Fruit fly (Drosophila melanogaster) whole organism, embryonic: Measurements from ENCODE around the gene UQCR-C2.

Experiments used
- Ada2b ChIP-seq: fragments of 200-800 bp; sonication (Bioruptor generic); IDR thresholded peaks from 2 replicates; pipeline ENCODE4 v1.3.6; 2022; ENCODE audit warnings: missing biosample characterization, missing genetic modification characterization
- Antp ChIP-seq: fragments of 200-800 bp; sonication (Bioruptor generic); optimal IDR thresholded peaks from 3 replicates; lab custom pipeline; 2016; ENCODE audit warnings: missing biosample characterization, missing genetic modification characterization
- Awh ChIP-seq: fragments of 200-800 bp; sonication (Bioruptor generic); IDR thresholded peaks from 2 replicates; pipeline ENCODE4, ENCODE4 v1.3.6; 2022; ENCODE audit warnings: missing biosample characterization, missing genetic modification characterization
- B-H1 ChIP-seq: fragments of 200-800 bp; sonication (Bioruptor generic); IDR thresholded peaks from 3 replicates; pipeline ENCODE4 v1.3.6; 2022; ENCODE audit warnings: missing biosample characterization, missing genetic modification characterization
- Blimp-1 ChIP-seq: fragments of 200-800 bp; sonication (Bioruptor generic); optimal IDR thresholded peaks from 3 replicates; lab custom pipeline; 2018; ENCODE audit warnings: missing biosample characterization, missing genetic modification characterization, mild to moderate bottlenecking, moderate library complexity, missing genetic modification reagents
- Bteb2 ChIP-seq: fragments of 200-800 bp; sonication (Bioruptor generic); optimal IDR thresholded peaks from 2 replicates; lab custom pipeline; 2016; ENCODE audit warnings: missing biosample characterization, missing genetic modification characterization
- CG10462 ChIP-seq: fragments of 200-800 bp; sonication (Bioruptor generic); optimal IDR thresholded peaks from 2 replicates; lab custom pipeline; 2016; ENCODE audit warnings: missing biosample characterization, missing genetic modification characterization
- CG10654 ChIP-seq: fragments of 200-800 bp; sonication (Bioruptor generic); optimal IDR thresholded peaks from 2 replicates; lab custom pipeline; 2016; ENCODE audit warnings: missing biosample characterization, missing genetic modification characterization
- CG11696 ChIP-seq: fragments of 200-800 bp; sonication (Bioruptor generic); IDR thresholded peaks from 2 replicates; pipeline ENCODE4 v1.3.6; 2022; ENCODE audit warnings: missing biosample characterization, missing genetic modification characterization
- CG15011 ChIP-seq: fragments of 200-800 bp; sonication (Bioruptor generic); optimal IDR thresholded peaks from 3 replicates; lab custom pipeline; 2018; ENCODE audit warnings: missing biosample characterization, mild to moderate bottlenecking, missing genetic modification characterization
- CG17612 ChIP-seq: fragments of 200-800 bp; sonication (Bioruptor generic); IDR thresholded peaks from 2 replicates; pipeline ENCODE4 v1.3.6; 2022; ENCODE audit warnings: missing biosample characterization, missing genetic modification characterization
- CG2678 ChIP-seq: fragments of 200-800 bp; sonication (Bioruptor generic); optimal IDR thresholded peaks from 3 replicates; lab custom pipeline; 2019; ENCODE audit warnings: missing biosample characterization, mild to moderate bottlenecking, missing genetic modification characterization, moderate library complexity
- CG34422 ChIP-seq: fragments of 200-800 bp; sonication (Bioruptor generic); IDR thresholded peaks from 3 replicates; pipeline ENCODE4 v1.3.6; 2022; ENCODE audit warnings: missing biosample characterization, missing genetic modification characterization
- CG3995 ChIP-seq: fragments of 200-800 bp; sonication (Bioruptor generic); optimal IDR thresholded peaks from 3 replicates; lab custom pipeline; 2016; ENCODE audit warnings: missing biosample characterization, missing genetic modification characterization
- CG43689 ChIP-seq: fragments of 200-800 bp; sonication (Bioruptor generic); IDR thresholded peaks from 2 replicates; pipeline ENCODE4 v1.3.6; 2022; ENCODE audit warnings: missing biosample characterization, missing genetic modification characterization
- CG4424 ChIP-seq: fragments of 200-800 bp; sonication (Bioruptor generic); optimal IDR thresholded peaks from 3 replicates; lab custom pipeline; 2016; ENCODE audit warnings: missing biosample characterization, missing genetic modification characterization
- CG5245 ChIP-seq: fragments of 200-800 bp; sonication (Bioruptor generic); optimal IDR thresholded peaks from 3 replicates; lab custom pipeline; 2016; ENCODE audit warnings: missing biosample characterization, missing genetic modification characterization
- CG7556 ChIP-seq: fragments of 200-800 bp; sonication (Bioruptor generic); optimal IDR thresholded peaks from 2 replicates; lab custom pipeline; 2017; ENCODE audit warnings: missing biosample characterization, mild to moderate bottlenecking, missing genetic modification characterization
- CG8089 ChIP-seq: fragments of 200-800 bp; sonication (Bioruptor generic); optimal IDR thresholded peaks from 3 replicates; lab custom pipeline; 2016; ENCODE audit warnings: missing biosample characterization, missing genetic modification characterization
- CG8388 ChIP-seq: fragments of 200-800 bp; sonication (Bioruptor generic); optimal IDR thresholded peaks from 2 replicates; lab custom pipeline; 2019; ENCODE audit warnings: missing biosample characterization, mild to moderate bottlenecking, missing genetic modification characterization, moderate library complexity
- CG8765 ChIP-seq: fragments of 200-800 bp; sonication (Bioruptor generic); IDR thresholded peaks from 2 replicates; pipeline ENCODE4 v1.3.6; 2022; ENCODE audit warnings: missing biosample characterization, missing genetic modification characterization
- CG9215 ChIP-seq: fragments of 200-800 bp; sonication (Bioruptor generic); IDR thresholded peaks from 2 replicates; pipeline ENCODE4 v1.3.6; 2022; ENCODE audit warnings: missing biosample characterization, missing genetic modification characterization
- CG9797 ChIP-seq: fragments of 200-800 bp; sonication (Bioruptor generic); optimal IDR thresholded peaks from 3 replicates; lab custom pipeline; 2018; ENCODE audit warnings: missing biosample characterization, mild to moderate bottlenecking, missing genetic modification characterization
- CHES-1-like ChIP-seq: fragments of 200-800 bp; sonication (Bioruptor generic); optimal IDR thresholded peaks from 2 replicates; lab custom pipeline; 2016; ENCODE audit warnings: missing biosample characterization, missing genetic modification characterization
- CTCF ChIP-seq: fragments of 200-800 bp; sonication (Bioruptor generic); optimal IDR thresholded peaks from 2 replicates; lab custom pipeline; 2017; ENCODE audit warnings: missing biosample characterization, mild to moderate bottlenecking, missing genetic modification characterization, moderate library complexity
- D19B ChIP-seq: fragments of 200-800 bp; sonication (Bioruptor generic); optimal IDR thresholded peaks from 2 replicates; lab custom pipeline; 2017; ENCODE audit warnings: missing biosample characterization, mild to moderate bottlenecking, missing genetic modification characterization
- Dek ChIP-seq: fragments of 200-800 bp; sonication (Bioruptor generic); optimal IDR thresholded peaks from 3 replicates; lab custom pipeline; 2019; ENCODE audit warnings: missing biosample characterization, mild to moderate bottlenecking, missing genetic modification characterization, moderate library complexity
- Doc3 ChIP-seq: fragments of 200-800 bp; sonication (Bioruptor generic); IDR thresholded peaks from 3 replicates; pipeline ENCODE4 v1.3.6; 2022; ENCODE audit warnings: missing biosample characterization, missing genetic modification characterization; ENCODE audit not compliant: partially characterized antibody
- Fer1 ChIP-seq: fragments of 200-800 bp; sonication (Bioruptor generic); optimal IDR thresholded peaks from 2 replicates; lab custom pipeline; 2017; ENCODE audit warnings: missing biosample characterization, mild to moderate bottlenecking, missing genetic modification characterization
- HLH3B ChIP-seq: fragments of 200-800 bp; sonication (Bioruptor generic); IDR thresholded peaks from 2 replicates; pipeline ENCODE4 v1.3.6; 2022; ENCODE audit warnings: missing biosample characterization, missing genetic modification characterization
- NC2β ChIP-seq: fragments of 200-800 bp; sonication (Bioruptor generic); optimal IDR thresholded peaks from 2 replicates; lab custom pipeline; 2016; ENCODE audit warnings: missing biosample characterization, missing genetic modification characterization
- Side ChIP-seq: fragments of 200-800 bp; sonication (Bioruptor generic); optimal IDR thresholded peaks from 2 replicates; lab custom pipeline; 2016; ENCODE audit warnings: missing biosample characterization, missing genetic modification characterization
- amos ChIP-seq: fragments of 200-800 bp; sonication (Bioruptor generic); IDR thresholded peaks from 2 replicates; pipeline ENCODE4 v1.3.6; 2022; ENCODE audit warnings: missing biosample characterization, missing genetic modification characterization; ENCODE audit not compliant: partially characterized antibody
- bcd ChIP-seq: fragments of 200-800 bp; sonication (Bioruptor generic); optimal IDR thresholded peaks from 2 replicates; lab custom pipeline; 2017; ENCODE audit warnings: missing biosample characterization, mild to moderate bottlenecking, missing genetic modification characterization
- bigmax ChIP-seq: fragments of 200-800 bp; sonication (Bioruptor generic); optimal IDR thresholded peaks from 2 replicates; lab custom pipeline; 2018; ENCODE audit warnings: missing biosample characterization, mild to moderate bottlenecking, missing genetic modification characterization
- cad ChIP-seq: fragments of >200 bp; optimal IDR thresholded peaks from 2 replicates; lab custom pipeline; 2017; ENCODE audit warnings: missing biosample characterization, missing genetic modification characterization
- cas ChIP-seq: fragments of 200-800 bp; sonication (Bioruptor generic); IDR thresholded peaks from 2 replicates; pipeline ENCODE4 v1.3.6; 2022; ENCODE audit warnings: missing biosample characterization, missing genetic modification characterization
- cato ChIP-seq: fragments of 200-800 bp; sonication (Bioruptor generic); optimal IDR thresholded peaks from 2 replicates; lab custom pipeline; 2016; ENCODE audit warnings: missing biosample characterization, missing genetic modification characterization, borderline replicate concordance
- dati ChIP-seq: fragments of 200-800 bp; sonication (Bioruptor generic); IDR thresholded peaks from 2 replicates; pipeline ENCODE4 v1.3.6; 2022; ENCODE audit warnings: missing biosample characterization, missing genetic modification characterization
- fd102C ChIP-seq: fragments of 200-800 bp; sonication (Bioruptor generic); optimal IDR thresholded peaks from 2 replicates; lab custom pipeline; 2018; ENCODE audit warnings: missing biosample characterization, mild to moderate bottlenecking, missing genetic modification characterization, moderate library complexity
- gcm2 ChIP-seq: fragments of 200-800 bp; sonication (Bioruptor generic); optimal IDR thresholded peaks from 2 replicates; lab custom pipeline; 2016; ENCODE audit warnings: missing biosample characterization, missing genetic modification characterization
- h ChIP-seq: fragments of >200 bp; optimal IDR thresholded peaks from 2 replicates; lab custom pipeline; 2017
- kni ChIP-seq: fragments of 200-800 bp; sonication (Bioruptor generic); optimal IDR thresholded peaks from 3 replicates; lab custom pipeline; 2017; ENCODE audit warnings: mild to moderate bottlenecking, missing biosample characterization, missing genetic modification reagents, missing genetic modification characterization
- oc ChIP-seq: fragments of 200-800 bp; sonication (Bioruptor generic); optimal IDR thresholded peaks from 2 replicates; lab custom pipeline; 2018; ENCODE audit warnings: missing biosample characterization, mild to moderate bottlenecking, missing genetic modification characterization, moderate library complexity
- otp ChIP-seq: fragments of 200-800 bp; sonication (Bioruptor generic); IDR thresholded peaks from 3 replicates; pipeline ENCODE4, ENCODE4 v1.3.6; 2022; ENCODE audit warnings: missing biosample characterization, missing genetic modification characterization
- pros ChIP-seq: fragments of 200-800 bp; sonication (Bioruptor generic); optimal IDR thresholded peaks from 3 replicates; lab custom pipeline; 2019; ENCODE audit warnings: missing biosample characterization, mild to moderate bottlenecking, missing genetic modification characterization, moderate library complexity
- psq ChIP-seq: fragments of 200-800 bp; sonication (Bioruptor generic); optimal IDR thresholded peaks from 2 replicates; lab custom pipeline; 2017; ENCODE audit warnings: missing biosample characterization, missing genetic modification characterization
- salm ChIP-seq: fragments of 200-800 bp; sonication (Bioruptor generic); optimal IDR thresholded peaks from 2 replicates; lab custom pipeline; 2018; ENCODE audit warnings: missing biosample characterization, mild to moderate bottlenecking, missing genetic modification characterization
- sens ChIP-seq: fragments of 200-800 bp; sonication (Bioruptor generic); peaks from one replicate; lab custom pipeline; 2016; ENCODE audit warnings: missing biosample characterization, missing genetic modification characterization
- stc ChIP-seq: fragments of 200-800 bp; sonication (Bioruptor generic); IDR thresholded peaks from 2 replicates; pipeline ENCODE4 v1.3.6; 2022; ENCODE audit warnings: missing biosample characterization, missing genetic modification characterization
- sug ChIP-seq: fragments of 200-800 bp; optimal IDR thresholded peaks from 2 replicates; lab custom pipeline; 2019; ENCODE audit warnings: missing biosample characterization, mild to moderate bottlenecking, missing genetic modification characterization, moderate library complexity
- ttk ChIP-seq: fragments of 200-800 bp; sonication (Bioruptor generic); IDR thresholded peaks from 2 replicates; pipeline ENCODE4 v2.1.2; 2022; ENCODE audit warnings: missing biosample characterization, missing genetic modification characterization
- tup ChIP-seq: fragments of 200-800 bp; sonication (Bioruptor generic); optimal IDR thresholded peaks from 2 replicates; lab custom pipeline; 2016; ENCODE audit warnings: missing biosample characterization, mild to moderate bottlenecking, missing genetic modification characterization, moderate library complexity

UQCR-C2 gene

DNA sequence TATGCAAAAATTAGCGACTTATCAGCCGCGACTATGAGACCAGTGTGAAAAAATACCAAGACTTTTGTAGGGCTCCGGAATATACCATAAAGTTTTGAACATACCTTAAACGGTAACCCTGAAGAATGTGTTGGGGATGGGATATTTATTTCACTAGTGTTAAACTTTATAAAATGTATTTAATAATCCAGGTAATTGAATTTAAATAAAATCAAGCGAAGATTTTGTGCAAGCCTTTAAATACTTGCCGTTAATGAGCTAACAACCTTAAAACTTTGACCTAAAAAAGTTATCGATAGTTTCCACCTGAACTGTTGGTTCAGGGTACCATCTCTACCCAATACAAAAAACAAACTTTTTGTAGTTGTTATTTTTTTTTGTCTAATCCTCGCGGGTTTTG, 28.2 kb downstream of the UQCR-C2 start, which contains the start of gene CG4101 (continued):
- TF ChIP-seq CG7556: peak; percentile 53
- peak; percentile 65 for TF ChIP-seq CG8765
- TF ChIP-seq Ada2b (GFP tag; lab: Robert Waterston, UW): peak; percentile 70
- TF ChIP-seq CG5245: peak; percentile 55
- TF ChIP-seq Bteb2 (GFP tag; lab: Kevin White, UChicago): peak; percentile 57
- peak; percentile 68 for TF ChIP-seq ttk (GFP tag; lab: Robert Waterston, UW)
- no peak for TF ChIP-seq fd102C (GFP tag; lab: Kevin White, UChicago)
- no peak for TF ChIP-seq h (lab: Kevin White, UChicago)
- TF ChIP-seq CG43689 (GFP tag; lab: Robert Waterston, UW): no peak
- TF ChIP-seq CHES-1-like: peak; percentile 83
- peak; percentile 88 for TF ChIP-seq sug (tag; lab: Kevin White, UChicago)
- TF ChIP-seq CG4424: peak; percentile 72
- peak; percentile 66; the same call in 2 of the 3 replicates for TF ChIP-seq otp (GFP tag; lab: Robert Waterston, UW)
- TF ChIP-seq CG10654 (GFP tag; lab: Kevin White, UChicago): peak; percentile 77
- no peak for TF ChIP-seq Awh (GFP tag; lab: Robert Waterston, UW)
- peak; percentile 69 for TF ChIP-seq CG9797 (GFP tag; lab: Kevin White, UChicago)
- TF ChIP-seq Fer1: peak; percentile 80
- TF ChIP-seq NC2β: peak; percentile 73
- TF ChIP-seq psq: peak; percentile 47
- TF ChIP-seq Blimp-1 (GFP tag; lab: Kevin White, UChicago): peak; percentile 71
- TF ChIP-seq Doc3 (GFP tag; lab: Robert Waterston, UW): peak; percentile 91
- TF ChIP-seq tup (GFP tag; lab: Kevin White, UChicago): peak; percentile 65
- peak; percentile 60 for TF ChIP-seq CG10462 (GFP tag; lab: Kevin White, UChicago)
- peak; percentile 77 for TF ChIP-seq Dek
- TF ChIP-seq CG8089 (GFP tag; lab: Kevin White, UChicago): peak; percentile 22
- TF ChIP-seq dati (GFP tag; lab: Robert Waterston, UW): no peak
- TF ChIP-seq D19B (GFP tag; lab: Kevin White, UChicago): peak; percentile 46
- TF ChIP-seq cato: peak; percentile 35
- TF ChIP-seq salm (tag; lab: Kevin White, UChicago): peak; percentile 5
- TF ChIP-seq amos (GFP tag; lab: Robert Waterston, UW): peak; percentile 76
- peak; percentile 68 for TF ChIP-seq Antp (GFP tag; lab: Kevin White, UChicago)
- TF ChIP-seq CG3995: peak; percentile 53
- peak; percentile 81 for TF ChIP-seq CG34422 (GFP tag; lab: Robert Waterston, UW)
- peak; percentile 70 for TF ChIP-seq Side (GFP tag; lab: Kevin White, UChicago)
- TF ChIP-seq CG15011: peak; percentile 54
- TF ChIP-seq CG11696 (GFP tag; lab: Robert Waterston, UW): peak; percentile 61; the same call in 1 of the 2 replicates
- 0 out of 2 replicates have a peak, but pooled peaks have one; percentile 28 for TF ChIP-seq stc (GFP tag; lab: Robert Waterston, UW)
- peak; percentile 29 for TF ChIP-seq CTCF (GFP tag; lab: Kevin White, UChicago)
- peak; percentile 56 for TF ChIP-seq B-H1 (GFP tag; lab: Robert Waterston, UW)
- peak; percentile 74 for TF ChIP-seq bcd (GFP tag; lab: Kevin White, UChicago)
- TF ChIP-seq cad (GFP tag; lab: Kevin White, UChicago): no peak
- peak; percentile 4 for TF ChIP-seq kni (GFP tag; lab: Kevin White, UChicago)
- peak; percentile 80 for TF ChIP-seq CG9215
- peak; percentile 84 for TF ChIP-seq CG2678 (tag; lab: Kevin White, UChicago)
- TF ChIP-seq sens (GFP tag; lab: Kevin White, UChicago): peak; percentile 98
- TF ChIP-seq gcm2 (GFP tag; lab: Kevin White, UChicago): peak; percentile 50
- TF ChIP-seq bigmax: no peak
- peak; percentile 63; the same call in 1 of the 2 replicates for TF ChIP-seq cas (GFP tag; lab: Robert Waterston, UW)
- TF ChIP-seq oc (tag; lab: Kevin White, UChicago): peak; percentile 44
- TF ChIP-seq pros (GFP tag; lab: Kevin White, UChicago): no peak
- TF ChIP-seq HLH3B (GFP tag; lab: Robert Waterston, UW): peak; percentile 57
- no peak for TF ChIP-seq CG17612 (GFP tag; lab: Robert Waterston, UW)
- TF ChIP-seq CG8388: peak; percentile 52
